Fruit fly (Drosophila melanogaster) whole organism, embryonic: ENCODE data around the gene TwdlE.

ENCODE experiments used
- CG14050 ChIP-seq: fragments of 200-800 bp; sonication (Bioruptor generic); IDR thresholded peaks from 3 replicates; pipeline ENCODE4 v1.3.6; 2022; ENCODE audit warnings: missing biosample characterization, missing genetic modification characterization
- CG17361 ChIP-seq: fragments of 200-800 bp; sonication (Bioruptor generic); IDR thresholded peaks from 3 replicates; pipeline ENCODE4 v1.3.6; 2022; ENCODE audit warnings: missing biosample characterization, missing genetic modification characterization
- CG2875 ChIP-seq: fragments of 200-800 bp; sonication (Bioruptor generic); optimal IDR thresholded peaks from 2 replicates; lab custom pipeline; 2017; ENCODE audit warnings: missing biosample characterization, mild to moderate bottlenecking, missing genetic modification characterization, missing genetic modification reagents
- CG34376 ChIP-seq: fragments of 200-800 bp; sonication (Bioruptor generic); optimal IDR thresholded peaks from 2 replicates; lab custom pipeline; 2018; ENCODE audit warnings: missing biosample characterization, mild to moderate bottlenecking, missing genetic modification characterization
- Doc3 ChIP-seq: fragments of 200-800 bp; sonication (Bioruptor generic); IDR thresholded peaks from 3 replicates; pipeline ENCODE4 v1.3.6; 2022; ENCODE audit warnings: missing biosample characterization, missing genetic modification characterization; ENCODE audit not compliant: partially characterized antibody
- TFAM ChIP-seq: fragments of 200-800 bp; sonication (Bioruptor generic); optimal IDR thresholded peaks from 2 replicates; lab custom pipeline; 2017; ENCODE audit warnings: missing biosample characterization, missing genetic modification characterization, inconsistent platforms
- aop ChIP-seq: fragments of 200-800 bp; sonication (Bioruptor generic); IDR thresholded peaks from 2 replicates; pipeline ENCODE4 v1.3.6; 2022; ENCODE audit warnings: missing biosample characterization, missing genetic modification characterization
- ara ChIP-seq: fragments of 200-800 bp; sonication (Bioruptor generic); IDR thresholded peaks from 2 replicates; pipeline ENCODE4 v1.3.6; 2022; ENCODE audit warnings: missing biosample characterization, missing genetic modification characterization
- corto ChIP-seq: fragments of 200-800 bp; sonication (Bioruptor generic); optimal IDR thresholded peaks from 2 replicates; lab custom pipeline; 2016; ENCODE audit warnings: missing biosample characterization, mild to moderate bottlenecking, missing genetic modification characterization, moderate library complexity
- tup ChIP-seq: fragments of 200-800 bp; sonication (Bioruptor generic); optimal IDR thresholded peaks from 2 replicates; lab custom pipeline; 2016; ENCODE audit warnings: missing biosample characterization, mild to moderate bottlenecking, missing genetic modification characterization, moderate library complexity

- TF ChIP-seq CG2875 (GFP tag; lab: Kevin White, UChicago) (no peak), tup (GFP tag; lab: Kevin White, UChicago) (no peak), ara (GFP tag; lab: Robert Waterston, UW) (no peak), aop (GFP tag; lab: Robert Waterston, UW) (no peak), CG14050 (GFP tag; lab: Robert Waterston, UW) (no peak), TFAM (GFP tag; lab: Kevin White, UChicago) (no peak), corto (GFP tag; lab: Kevin White, UChicago) (no peak), CG17361 (GFP tag; lab: Robert Waterston, UW) (no peak), Doc3 (GFP tag; lab: Robert Waterston, UW) (no peak), CG34376 (GFP tag; lab: Kevin White, UChicago) (no peak)
Measured at dm6 chr2L:7879292-7879894, 18.8 kb upstream of the TwdlE start, which contains the start of gene spz3.
